Worm (Caenorhabditis elegans): ENCODE results near the gene F11D5.5.

DNA sequence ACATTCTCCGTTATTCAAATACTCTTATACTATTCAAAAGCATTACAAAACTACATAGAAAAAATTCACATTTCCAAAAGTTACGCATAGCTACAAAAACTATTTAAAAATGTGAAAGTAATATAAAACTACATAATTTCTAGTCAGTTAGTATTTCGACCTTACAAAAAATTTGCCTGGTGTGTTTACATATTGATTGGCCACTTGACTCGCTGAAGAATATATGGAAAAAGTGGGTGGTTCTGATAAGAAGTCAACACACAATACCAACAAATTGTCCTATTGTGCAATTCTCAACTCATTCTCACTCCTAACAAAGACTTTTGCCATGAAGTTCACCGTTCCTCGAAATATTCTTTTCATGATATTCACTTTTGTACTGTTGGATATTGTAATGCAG is 3.3 kb upstream of the F11D5.5 start, which contains the start of gene K09C4.1:
- no peak for TF ChIP-seq pha-4 (tag; optimal IDR thresholded peaks at IDR 0.05)
- no peak for TF ChIP-seq ccch-3 (GFP tag; optimal IDR thresholded peaks at IDR 0.05)
- no peak for TF ChIP-seq pbrm-1 (GFP tag; IDR thresholded peaks at IDR 0.05)
- TF ChIP-seq unc-62 (GFP tag; optimal IDR thresholded peaks at IDR 0.05), result no peak
- TF ChIP-seq K11D2.4 (GFP tag; IDR thresholded peaks at IDR 0.05), result no peak
- no peak for TF ChIP-seq rcor-1 (GFP tag; IDR thresholded peaks at IDR 0.05)
- no peak for TF ChIP-seq efl-1 (GFP tag; optimal IDR thresholded peaks at IDR 0.05)
- no peak for TF ChIP-seq dpl-1 (GFP tag; optimal IDR thresholded peaks at IDR 0.05)

All from whole organism, young adult.